Fruit fly (Drosophila melanogaster): ENCODE measurements around the gene CG4318.

CG4318 gene

DNA sequence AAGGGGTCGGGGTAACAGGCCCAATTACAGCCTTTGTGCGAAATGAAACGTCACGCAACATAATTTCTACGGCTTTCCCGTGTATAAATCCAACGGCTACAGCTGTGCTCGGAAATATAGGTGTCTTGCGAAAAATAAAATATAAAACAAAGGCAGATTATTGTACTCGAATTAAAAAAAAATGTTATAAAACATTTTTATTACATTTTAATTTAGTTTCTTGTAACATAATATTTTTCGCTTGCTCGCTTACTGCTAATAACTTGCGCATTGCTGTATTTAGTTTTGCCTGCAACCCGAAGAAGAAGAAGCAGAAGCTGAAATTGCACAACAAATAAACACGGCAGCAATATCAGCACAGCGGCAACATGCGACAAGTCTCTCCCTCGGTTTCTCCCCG is 11.6 kb downstream of the CG4318 start (continued):
- no peak for TF ChIP-seq CG11093 (GFP tag; IDR thresholded peaks at IDR 0.05)
- TF ChIP-seq CG18599 (GFP tag; optimal IDR thresholded peaks at IDR 0.05): no peak
- no peak for TF ChIP-seq crp (GFP tag; optimal IDR thresholded peaks at IDR 0.05)
- TF ChIP-seq CG6254 (GFP tag; optimal IDR thresholded peaks at IDR 0.05): no peak
- TF ChIP-seq p53 (GFP tag; optimal IDR thresholded peaks at IDR 0.05): no peak
- no peak for TF ChIP-seq rib (GFP tag; IDR thresholded peaks at IDR 0.05)
- TF ChIP-seq CG15269 (tag; optimal IDR thresholded peaks at IDR 0.05): peak; percentile 54
- peak; percentile 33; the same call in 1 of the 2 replicates for TF ChIP-seq seq (GFP tag; IDR thresholded peaks at IDR 0.05)
- peak; percentile 7 for TF ChIP-seq CG9817 (tag; optimal IDR thresholded peaks at IDR 0.05)
- TF ChIP-seq ftz-f1 (GFP tag; optimal IDR thresholded peaks at IDR 0.05): no peak
- TF ChIP-seq CG7786 (GFP tag; optimal IDR thresholded peaks at IDR 0.05): no peak
- TF ChIP-seq CG17328 (GFP tag; IDR thresholded peaks at IDR 0.05): peak; percentile 59
- TF ChIP-seq abd-A (tag; optimal IDR thresholded peaks at IDR 0.05): no peak
- no peak for TF ChIP-seq HHEX (GFP tag; optimal IDR thresholded peaks at IDR 0.05)
- peak; percentile 37; the same call in 1 of the 3 replicates for TF ChIP-seq CG34422 (GFP tag; IDR thresholded peaks at IDR 0.05)
- TF ChIP-seq row (GFP tag; IDR thresholded peaks at IDR 0.05): peak; percentile 66
- peak; percentile 20 for TF ChIP-seq CG17829 (tag; optimal IDR thresholded peaks at IDR 0.05)
- TF ChIP-seq Sry-δ (GFP tag; optimal IDR thresholded peaks at IDR 0.05): no peak
- no peak for TF ChIP-seq Mrtf (GFP tag; IDR thresholded peaks at IDR 0.05)
- no peak for TF ChIP-seq gcm2 (GFP tag; optimal IDR thresholded peaks at IDR 0.05)
- no peak for TF ChIP-seq CHES-1-like (GFP tag; optimal IDR thresholded peaks at IDR 0.05)
- TF ChIP-seq CG2120 (GFP tag; optimal IDR thresholded peaks at IDR 0.05): no peak
- TF ChIP-seq Sox102F (GFP tag; optimal IDR thresholded peaks at IDR 0.05): peak; percentile 70
- no peak for TF ChIP-seq CG10321 (GFP tag; IDR thresholded peaks at IDR 0.05)
- TF ChIP-seq gcm (GFP tag; optimal IDR thresholded peaks at IDR 0.05): peak; percentile 28
- no peak for TF ChIP-seq Dp (GFP tag; optimal IDR thresholded peaks at IDR 0.05)
- peak; percentile 42; the same call in 1 of the 2 replicates for TF ChIP-seq lmd (GFP tag; IDR thresholded peaks at IDR 0.05)
- peak; percentile 31 for TF ChIP-seq CG13296 (GFP tag; optimal IDR thresholded peaks at IDR 0.05)
- no peak for TF ChIP-seq D19B (GFP tag; optimal IDR thresholded peaks at IDR 0.05)
- TF ChIP-seq Rfx (GFP tag; IDR thresholded peaks at IDR 0.05): no peak
- TF ChIP-seq CG4617 (GFP tag; optimal IDR thresholded peaks at IDR 0.05; ENCODE audit: borderline replicate concordance): no peak
- no peak for TF ChIP-seq MESR4 (GFP tag; optimal IDR thresholded peaks at IDR 0.05)
- peak; percentile 63 for TF ChIP-seq Ada2b (GFP tag; IDR thresholded peaks at IDR 0.05)
- TF ChIP-seq ci (GFP tag; IDR thresholded peaks at IDR 0.05): peak; percentile 58; the same call in 2 of the 3 replicates
- no peak for TF ChIP-seq Usf (GFP tag; optimal IDR thresholded peaks at IDR 0.05)
- no peak for TF ChIP-seq ap (GFP tag; IDR thresholded peaks at IDR 0.05)
- peak; percentile 6 for TF ChIP-seq run (tag; optimal IDR thresholded peaks at IDR 0.05)
- no peak for TF ChIP-seq Tbp (GFP tag; optimal IDR thresholded peaks at IDR 0.05)
- no peak for TF ChIP-seq CkIIα-i1 (GFP tag; IDR thresholded peaks at IDR 0.05)
- TF ChIP-seq CG10543 (GFP tag; optimal IDR thresholded peaks at IDR 0.05): no peak
- TF ChIP-seq Sin3A (optimal IDR thresholded peaks at IDR 0.05): no peak
- peak; percentile 66 for TF ChIP-seq CG6689 (GFP tag; IDR thresholded peaks at IDR 0.05)
- no peak for TF ChIP-seq vnd (GFP tag; IDR thresholded peaks at IDR 0.05; ENCODE audit: partially characterized antibody)
- no peak for TF ChIP-seq CG34376 (GFP tag; optimal IDR thresholded peaks at IDR 0.05)
- no peak for TF ChIP-seq ken (GFP tag; IDR thresholded peaks at IDR 0.05)
- no peak for TF ChIP-seq schlank (tag; optimal IDR thresholded peaks at IDR 0.05)
- peak; percentile 40 for TF ChIP-seq CG12391 (tag; optimal IDR thresholded peaks at IDR 0.05)
- TF ChIP-seq trem (tag; optimal IDR thresholded peaks at IDR 0.05): no peak
- no peak for TF ChIP-seq chinmo (GFP tag; IDR thresholded peaks at IDR 0.05; ENCODE audit: partially characterized antibody)
- no peak for TF ChIP-seq CG1832 (GFP tag; optimal IDR thresholded peaks at IDR 0.05)
- TF ChIP-seq Trl (optimal IDR thresholded peaks at IDR 0.05): no peak
- TF ChIP-seq Trl (GFP tag; optimal IDR thresholded peaks at IDR 0.05): no peak
